Worm (Caenorhabditis elegans) whole organism, L1 larva: ENCODE measurements around the gene dpy-26.

ENCODE experiments used
- Y116A8C.19 ChIP-seq: sonication (generic microtip); optimal IDR thresholded peaks from 2 replicates; lab custom pipeline; 2016; ENCODE audit warnings: missing compliant biosample characterization, missing genetic modification characterization, borderline replicate concordance
- aha-1 ChIP-seq: fragments of 150-350 bp; optimal IDR thresholded peaks from 2 replicates; lab custom pipeline; 2014; ENCODE audit warnings: missing biosample characterization, missing genetic modification characterization
- alr-1 ChIP-seq: fragments of 200-800 bp; sonication (Bioruptor generic); optimal IDR thresholded peaks from 2 replicates; lab custom pipeline; 2018; ENCODE audit warnings: borderline replicate concordance, mild to moderate bottlenecking, missing genetic modification characterization, missing compliant biosample characterization
- aly-2 ChIP-seq: fragments of 150-350 bp; optimal IDR thresholded peaks from 2 replicates; lab custom pipeline; 2014; ENCODE audit warnings: missing biosample characterization, missing genetic modification characterization
- ceh-8 ChIP-seq: fragments of 200-800 bp; sonication (Bioruptor generic); optimal IDR thresholded peaks from 2 replicates; lab custom pipeline; 2018; ENCODE audit warnings: mild to moderate bottlenecking, missing genetic modification characterization, moderate library complexity, missing compliant biosample characterization
- ceh-82 ChIP-seq, 3 experiments: fragments of 150-350 bp in 1 of 3; sonication (generic microtip) in 2 of 3; optimal IDR thresholded peaks; 2 replicates each; lab custom pipeline; 2014 to 2017; ENCODE audit warnings: missing biosample characterization in 3 of 3, missing genetic modification characterization in 3 of 3
- ceh-90 ChIP-seq: sonication (generic microtip); optimal IDR thresholded peaks from 2 replicates; lab custom pipeline; 2016; ENCODE audit warnings: missing genetic modification characterization, missing compliant biosample characterization
- efl-1 ChIP-seq, 4 experiments: fragments of 150-350 bp; optimal IDR thresholded peaks in 3 of 4; peaks in 1 of 4; 1 replicate in 1 of 4; 2 replicates in 3 of 4; lab custom pipeline; 2014; ENCODE audit warnings: missing biosample characterization in 2 of 4, missing genetic modification characterization in 2 of 4, missing genetic modification reagents in 2 of 4
- efl-3 ChIP-seq: fragments of 200-800 bp; sonication (Bioruptor generic); optimal IDR thresholded peaks from 2 replicates; lab custom pipeline; 2018; ENCODE audit warnings: mild to moderate bottlenecking, missing genetic modification characterization, missing compliant biosample characterization
- egl-13 ChIP-seq: sonication (generic microtip); optimal IDR thresholded peaks from 2 replicates; lab custom pipeline; 2016; ENCODE audit warnings: missing genotype, missing genetic modification reagents, missing genetic modification characterization, missing compliant biosample characterization
- ets-5 ChIP-seq: fragments of 200-800 bp; sonication (Bioruptor generic); IDR thresholded peaks from 2 replicates; pipeline ENCODE4 v1.3.6; 2022; ENCODE audit warnings: missing genetic modification characterization, missing compliant biosample characterization
- fkh-10 ChIP-seq: sonication (generic microtip); optimal IDR thresholded peaks from 2 replicates; lab custom pipeline; 2017; ENCODE audit warnings: missing biosample characterization, missing genetic modification reagents, missing genetic modification characterization
- fkh-4 ChIP-seq: sonication (generic microtip); optimal IDR thresholded peaks from 2 replicates; lab custom pipeline; 2016; ENCODE audit warnings: missing compliant biosample characterization, missing genetic modification characterization, borderline replicate concordance
- hpl-2 ChIP-seq: fragments of 150-350 bp; optimal IDR thresholded peaks from 2 replicates; lab custom pipeline; 2014; ENCODE audit warnings: missing biosample characterization, missing genetic modification reagents, missing genetic modification characterization
- irx-1 ChIP-seq: sonication (generic microtip); optimal IDR thresholded peaks from 2 replicates; lab custom pipeline; 2016; ENCODE audit warnings: missing genetic modification characterization, missing compliant biosample characterization
- lin-14 ChIP-seq: fragments of 200-800 bp; sonication (Bioruptor generic); optimal IDR thresholded peaks from 2 replicates; lab custom pipeline; 2018; ENCODE audit warnings: mild to moderate bottlenecking, missing genetic modification characterization, moderate library complexity, missing compliant biosample characterization
- lin-15B ChIP-seq: fragments of 150-350 bp; sonication (generic microtip); optimal IDR thresholded peaks from 3 replicates; lab custom pipeline; 2014; ENCODE audit warnings: missing biosample characterization, missing genetic modification characterization
- lin-35 ChIP-seq, 2 experiments: fragments of 150-350 bp; optimal IDR thresholded peaks; 2 replicates each; lab custom pipeline; 2014; ENCODE audit warnings: missing biosample characterization in 2 of 2, missing genetic modification characterization in 2 of 2, missing genetic modification reagents in 2 of 2
- lin-39 ChIP-seq: fragments of 150-350 bp; optimal IDR thresholded peaks from 2 replicates; lab custom pipeline; 2014; ENCODE audit warnings: missing biosample characterization, missing genetic modification reagents, missing genetic modification characterization
- lsy-2 ChIP-seq, 2 experiments: fragments of 150-350 bp; optimal IDR thresholded peaks; 2 replicates each; lab custom pipeline; 2014; ENCODE audit warnings: missing biosample characterization in 2 of 2, missing genetic modification characterization in 2 of 2
- mab-9 ChIP-seq: fragments of 200-800 bp; sonication (Bioruptor generic); IDR thresholded peaks from 2 replicates; pipeline ENCODE4 v1.3.6; 2022; ENCODE audit warnings: missing genetic modification reagents, missing genetic modification characterization, missing compliant biosample characterization
- mef-2 ChIP-seq: fragments of 150-350 bp; optimal IDR thresholded peaks from 2 replicates; lab custom pipeline; 2014; ENCODE audit warnings: missing biosample characterization, missing genetic modification characterization
- mep-1 ChIP-seq: fragments of 150-350 bp; optimal IDR thresholded peaks from 2 replicates; lab custom pipeline; 2014; ENCODE audit warnings: missing biosample characterization, missing genetic modification characterization
- nhr-12 ChIP-seq: sonication (generic microtip); optimal IDR thresholded peaks from 2 replicates; lab custom pipeline; 2017; ENCODE audit warnings: missing biosample characterization, missing genetic modification characterization
- nhr-19 ChIP-seq: fragments of 200-800 bp; sonication (Bioruptor generic); conservative IDR thresholded peaks from 2 replicates; pipeline ENCODE4 v1.3.6; 2022; ENCODE audit warnings: missing genetic modification characterization, missing compliant biosample characterization
- nhr-20 ChIP-seq: sonication (generic microtip); optimal IDR thresholded peaks from 2 replicates; lab custom pipeline; 2016; ENCODE audit warnings: mild to moderate bottlenecking, missing genetic modification characterization, missing compliant biosample characterization
- nhr-237 ChIP-seq: fragments of 150-350 bp; optimal IDR thresholded peaks from 2 replicates; lab custom pipeline; 2014; ENCODE audit warnings: missing biosample characterization, missing genetic modification characterization
- nhr-28 ChIP-seq: fragments of 150-350 bp; optimal IDR thresholded peaks from 2 replicates; lab custom pipeline; 2014; ENCODE audit warnings: missing biosample characterization, missing genetic modification characterization
- nhr-71 ChIP-seq: sonication (generic microtip); optimal IDR thresholded peaks from 2 replicates; lab custom pipeline; 2016; ENCODE audit warnings: mild to moderate bottlenecking, missing genetic modification characterization, moderate library complexity, missing compliant biosample characterization
- nhr-77 ChIP-seq: fragments of 150-350 bp; optimal IDR thresholded peaks from 2 replicates; lab custom pipeline; 2014; ENCODE audit warnings: missing biosample characterization, missing genetic modification characterization
- nhr-84 ChIP-seq: sonication (generic microtip); optimal IDR thresholded peaks from 2 replicates; lab custom pipeline; 2017; ENCODE audit warnings: missing biosample characterization, missing genetic modification characterization
- pqm-1 ChIP-seq: sonication (generic microtip); optimal IDR thresholded peaks from 3 replicates; lab custom pipeline; 2017; ENCODE audit warnings: missing biosample characterization, missing genetic modification characterization
- rnt-1 ChIP-seq: sonication (generic microtip); optimal IDR thresholded peaks from 2 replicates; lab custom pipeline; 2016; ENCODE audit warnings: mild to moderate bottlenecking, missing genetic modification characterization, moderate library complexity, missing compliant biosample characterization
- skn-1 ChIP-seq: fragments of 150-350 bp; optimal IDR thresholded peaks from 2 replicates; lab custom pipeline; 2014; ENCODE audit warnings: missing biosample characterization, missing genetic modification characterization
- snu-23 ChIP-seq: sonication (generic microtip); optimal IDR thresholded peaks from 2 replicates; lab custom pipeline; 2016; ENCODE audit warnings: missing genetic modification characterization, missing compliant biosample characterization
- sox-4 ChIP-seq: sonication (generic microtip); optimal IDR thresholded peaks from 2 replicates; lab custom pipeline; 2016; ENCODE audit warnings: missing genetic modification characterization, missing compliant biosample characterization
- sup-37 ChIP-seq: fragments of 200-800 bp; sonication (Bioruptor generic); optimal IDR thresholded peaks from 2 replicates; lab custom pipeline; 2018; ENCODE audit warnings: mild to moderate bottlenecking, missing genetic modification characterization, missing compliant biosample characterization
- tlp-1 ChIP-seq: fragments of 150-350 bp; optimal IDR thresholded peaks from 2 replicates; lab custom pipeline; 2014; ENCODE audit warnings: missing biosample characterization, missing genetic modification characterization
- unc-130 ChIP-seq: fragments of 150-350 bp; optimal IDR thresholded peaks from 2 replicates; lab custom pipeline; 2017; ENCODE audit warnings: missing biosample characterization, missing genetic modification characterization, inconsistent platforms
- unc-62 ChIP-seq: fragments of 150-350 bp; optimal IDR thresholded peaks from 2 replicates; lab custom pipeline; 2014; ENCODE audit warnings: missing biosample characterization, missing genetic modification reagents, missing genetic modification characterization
- xbp-1 ChIP-seq: sonication (generic microtip); optimal IDR thresholded peaks from 2 replicates; lab custom pipeline; 2016; ENCODE audit warnings: missing genetic modification characterization, missing compliant biosample characterization
- zag-1 ChIP-seq: fragments of 150-350 bp; optimal IDR thresholded peaks from 2 replicates; lab custom pipeline; 2014; ENCODE audit warnings: missing biosample characterization, missing genetic modification characterization
- zip-4 ChIP-seq: fragments of 200-800 bp; sonication (Bioruptor generic); optimal IDR thresholded peaks from 2 replicates; lab custom pipeline; 2018; ENCODE audit warnings: mild to moderate bottlenecking, missing genetic modification characterization, moderate library complexity, missing compliant biosample characterization

The dpy-26 gene

DNA sequence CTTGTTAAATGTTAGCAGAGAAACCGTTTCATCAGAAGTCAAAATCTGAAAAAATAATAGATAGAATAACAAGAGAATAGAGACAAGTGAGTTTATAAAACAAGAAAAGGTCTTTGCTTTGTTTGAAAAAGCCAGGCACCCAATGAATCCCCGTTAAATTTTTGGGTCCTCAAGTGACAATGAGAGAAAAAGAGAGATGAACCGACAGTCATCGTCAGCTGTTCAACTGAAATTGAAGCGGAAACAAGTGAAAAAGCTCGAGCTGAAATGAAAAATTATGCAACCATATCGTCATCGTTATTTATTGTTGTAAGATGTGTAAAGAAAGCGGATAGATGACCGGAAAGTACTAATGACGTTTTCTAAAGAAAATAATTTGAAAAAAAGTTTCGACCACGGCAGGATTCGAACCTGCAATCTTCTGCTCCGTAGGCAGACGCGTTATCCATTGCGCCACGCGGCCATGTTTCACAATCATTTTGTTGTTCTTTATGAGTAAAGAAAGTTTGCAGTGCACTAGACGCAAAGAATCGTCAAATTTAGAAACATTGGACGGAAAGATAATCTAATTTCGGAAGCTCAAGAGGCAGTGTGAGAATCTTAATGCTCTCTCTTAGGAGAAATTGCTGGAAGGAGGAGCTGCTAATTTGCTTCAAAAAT, 33.5 kb downstream of the dpy-26 start, which contains the start of gene F08G5.3 (continued):
- TF ChIP-seq mab-9 (GFP tag; lab: Robert Waterston, UW) (no peak), skn-1 (tag; lab: Kevin White, UChicago) (no peak), aha-1 (tag; lab: Kevin White, UChicago) (no peak), ceh-82 (tag; optimal IDR thresholded peaks at IDR 0.05; lab: Kevin White, UChicago) (peak in 1 of 3 experiments; percentile 8), alr-1 (no peak), snu-23 (peak; percentile 62), sup-37 (GFP tag; lab: Kevin White, UChicago) (no peak), lin-14 (GFP tag; lab: Kevin White, UChicago) (peak; percentile 62), nhr-12 (tag; lab: Kevin White, UChicago) (no peak), zip-4 (GFP tag; lab: Kevin White, UChicago) (peak; percentile 18), nhr-84 (tag; lab: Kevin White, UChicago) (no peak), irx-1 (tag; lab: Kevin White, UChicago) (no peak), unc-130 (tag; lab: Kevin White, UChicago) (no peak), nhr-237 (tag; lab: Kevin White, UChicago) (no peak), nhr-20 (tag; lab: Kevin White, UChicago) (peak; percentile 50), efl-1 (optimal IDR thresholded peaks at IDR 0.05; lab: Kevin White, UChicago) (peak in 1 of 2 experiments; percentile 43), efl-1 (GFP tag; optimal IDR thresholded peaks at IDR 0.05 in 1 of 2; lab: Kevin White, UChicago) (peak; percentile 17 to 92), ets-5 (GFP tag; lab: Robert Waterston, UW) (no peak), lin-39 (no peak), zag-1 (tag; lab: Kevin White, UChicago) (no peak)

DNA sequence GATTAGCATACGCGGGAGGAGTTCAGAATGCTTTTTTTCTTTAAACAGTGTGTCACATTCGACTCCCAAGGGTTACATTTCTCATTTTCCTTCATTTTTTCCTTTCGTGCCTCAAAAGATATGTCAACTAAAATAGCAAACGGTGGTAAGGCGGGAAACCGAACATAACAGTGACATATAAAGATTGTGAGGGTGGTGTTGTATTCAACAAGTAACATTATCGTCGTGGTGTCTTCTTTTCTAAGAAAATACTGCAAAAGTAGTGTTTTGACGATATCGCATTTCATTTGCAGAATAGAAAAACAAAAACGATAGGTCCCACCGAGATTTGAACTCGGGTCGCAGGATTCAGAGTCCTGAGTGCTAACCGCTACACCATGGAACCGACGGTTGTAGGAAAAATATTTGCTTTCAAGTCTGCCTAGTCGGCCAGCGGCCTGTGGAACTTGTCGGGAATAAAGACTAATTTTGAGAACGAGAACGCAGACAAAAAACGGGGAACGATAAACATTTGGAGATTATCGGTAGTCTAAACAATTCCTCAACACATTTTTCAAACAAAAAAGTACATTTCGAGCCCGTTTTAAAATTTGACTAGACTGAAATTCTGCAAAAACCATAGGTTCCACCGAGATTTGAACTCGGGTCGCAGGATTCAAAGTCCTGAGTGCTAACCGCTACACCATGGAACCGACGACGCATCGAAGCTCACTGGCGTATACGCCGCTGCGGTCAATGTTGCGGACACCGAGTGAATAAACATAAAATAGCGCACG, 34.3 kb downstream of the dpy-26 start:
- TF ChIP-seq nhr-19 (GFP tag; lab: Robert Waterston, UW) (peak; percentile 34), rnt-1 (peak; percentile 21), nhr-71 (tag; lab: Kevin White, UChicago) (peak; percentile 13), lin-35 (GFP tag; optimal IDR thresholded peaks at IDR 0.05; lab: Kevin White, UChicago) (peak in 1 of 2 experiments; percentile 10), efl-1 (optimal IDR thresholded peaks at IDR 0.05; lab: Kevin White, UChicago) (peak in 1 of 2 experiments; percentile 10), efl-1 (GFP tag; optimal IDR thresholded peaks at IDR 0.05 in 1 of 2; lab: Kevin White, UChicago) (peak in 1 of 2 experiments; percentile 87), xbp-1 (tag; lab: Kevin White, UChicago) (no peak), lsy-2 (tag; optimal IDR thresholded peaks at IDR 0.05; lab: Kevin White, UChicago) (peak in 1 of 2 experiments; percentile 24), hpl-2 (no peak)

DNA sequence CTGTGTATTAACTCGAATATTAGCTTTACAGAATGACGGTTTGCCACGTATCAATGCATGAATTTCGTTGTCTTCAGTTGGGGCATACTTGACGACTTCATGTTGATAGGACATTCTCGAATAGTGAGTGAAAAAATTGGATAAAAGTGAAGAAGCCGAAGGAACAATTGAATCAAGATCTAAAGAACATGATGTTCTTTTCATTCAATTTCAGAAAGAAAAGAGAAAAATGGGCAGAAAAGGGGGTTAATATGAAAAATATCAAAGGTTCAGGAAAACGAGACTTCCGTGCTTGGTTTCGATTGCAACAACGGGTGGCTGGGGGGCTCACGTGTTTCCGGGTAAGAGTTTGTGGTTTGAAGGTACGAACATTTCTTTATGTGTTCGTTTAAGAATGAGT, 36.5 kb downstream of the dpy-26 start:
- TF ChIP-seq zip-4 (GFP tag; lab: Kevin White, UChicago) (no peak), nhr-12 (tag; lab: Kevin White, UChicago) (no peak), lin-15B (no peak), nhr-28 (tag; lab: Kevin White, UChicago) (no peak), ceh-90 (tag; lab: Kevin White, UChicago) (no peak), efl-3 (no peak), nhr-77 (tag; lab: Kevin White, UChicago) (no peak), fkh-10 (GFP tag; lab: Kevin White, UChicago) (peak; percentile 71), nhr-71 (tag; lab: Kevin White, UChicago) (no peak), efl-1 (optimal IDR thresholded peaks at IDR 0.05; lab: Kevin White, UChicago) (no peak), efl-1 (GFP tag; optimal IDR thresholded peaks at IDR 0.05 in 1 of 2; lab: Kevin White, UChicago) (peak in 1 of 2 experiments; percentile 28), mef-2 (tag; lab: Kevin White, UChicago) (no peak)

DNA sequence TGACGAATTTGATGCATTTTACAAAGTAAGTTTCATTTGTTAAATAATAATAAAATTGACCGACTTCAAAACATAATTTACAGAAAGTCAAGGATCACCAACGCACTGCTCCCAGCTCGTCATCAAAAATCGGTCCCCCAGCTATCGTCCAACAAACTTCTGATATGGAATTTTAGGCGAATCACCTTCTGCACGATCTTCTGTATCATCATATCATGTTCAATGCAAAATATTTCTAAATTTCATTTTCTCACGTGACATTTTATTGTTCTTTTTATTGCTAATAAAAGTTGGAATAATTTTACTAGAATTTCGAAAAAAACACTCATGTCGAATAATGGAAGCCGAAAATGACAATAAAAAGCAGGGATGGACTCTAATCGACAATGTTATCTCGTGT, 41.0 kb downstream of the dpy-26 start, which contains the start of gene acl-13:
acl-13 (plus strand) TSS at position 301 of the 400 bp plus-strand sequence.
- no peak for TF ChIP-seq nhr-237 (tag; lab: Kevin White, UChicago)
- no peak for TF ChIP-seq ceh-8 (GFP tag; lab: Kevin White, UChicago)
- no peak for TF ChIP-seq unc-62
- TF ChIP-seq nhr-20 (tag; lab: Kevin White, UChicago): no peak
- no peak for TF ChIP-seq mep-1 (tag; lab: Kevin White, UChicago)
- TF ChIP-seq aly-2 (tag; lab: Kevin White, UChicago): no peak
- no peak for TF ChIP-seq egl-13 (tag; lab: Kevin White, UChicago)
- TF ChIP-seq lin-35 (GFP tag; optimal IDR thresholded peaks at IDR 0.05; lab: Kevin White, UChicago): no peak
- no peak for TF ChIP-seq pqm-1 (tag; lab: Kevin White, UChicago)
- TF ChIP-seq nhr-12 (tag; lab: Kevin White, UChicago): no peak
- TF ChIP-seq sox-4: no peak
- TF ChIP-seq tlp-1 (tag; lab: Kevin White, UChicago): no peak
- no peak for TF ChIP-seq mef-2 (tag; lab: Kevin White, UChicago)
- TF ChIP-seq alr-1: no peak
- TF ChIP-seq Y116A8C.19: no peak
- TF ChIP-seq fkh-4 (tag; lab: Kevin White, UChicago): no peak
- TF ChIP-seq unc-130 (tag; lab: Kevin White, UChicago): no peak
